Fruit fly (Drosophila melanogaster) ovary, adult (tissue): Measurements from ENCODE around the gene eyg.

ENCODE experiments used
- CG17801 ChIP-seq: fragments of 200-800 bp; optimal IDR thresholded peaks from 2 replicates; lab custom pipeline; 2019; ENCODE audit warnings: missing biosample characterization, mild to moderate bottlenecking, missing genetic modification characterization, moderate library complexity; ENCODE audit not compliant: partially characterized antibody

The eyg gene

DNA sequence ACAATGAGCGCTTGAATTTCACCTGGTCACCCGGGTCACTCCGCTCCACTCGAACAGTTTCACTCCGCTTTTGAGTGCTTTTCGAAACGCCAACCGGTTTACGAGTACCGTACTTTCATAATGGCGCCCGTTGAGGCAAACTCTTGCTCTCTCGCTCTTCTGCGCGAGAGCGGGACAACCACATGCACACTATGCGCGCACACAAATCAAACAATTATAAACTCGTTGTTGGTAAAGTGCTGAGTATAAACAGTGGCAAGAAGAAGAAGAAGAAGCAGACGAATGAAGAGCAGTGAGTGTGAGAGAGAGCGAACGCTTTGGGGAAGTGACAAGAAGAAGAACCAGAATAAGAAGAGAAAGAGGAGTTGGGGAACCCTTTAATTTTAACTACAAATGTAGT lies at the start of gene eyg:
Gene eyg, minus strand, starts transcription at position 6 of the 400 bp plus-strand sequence.
- no peak for TF ChIP-seq CG17801

DNA sequence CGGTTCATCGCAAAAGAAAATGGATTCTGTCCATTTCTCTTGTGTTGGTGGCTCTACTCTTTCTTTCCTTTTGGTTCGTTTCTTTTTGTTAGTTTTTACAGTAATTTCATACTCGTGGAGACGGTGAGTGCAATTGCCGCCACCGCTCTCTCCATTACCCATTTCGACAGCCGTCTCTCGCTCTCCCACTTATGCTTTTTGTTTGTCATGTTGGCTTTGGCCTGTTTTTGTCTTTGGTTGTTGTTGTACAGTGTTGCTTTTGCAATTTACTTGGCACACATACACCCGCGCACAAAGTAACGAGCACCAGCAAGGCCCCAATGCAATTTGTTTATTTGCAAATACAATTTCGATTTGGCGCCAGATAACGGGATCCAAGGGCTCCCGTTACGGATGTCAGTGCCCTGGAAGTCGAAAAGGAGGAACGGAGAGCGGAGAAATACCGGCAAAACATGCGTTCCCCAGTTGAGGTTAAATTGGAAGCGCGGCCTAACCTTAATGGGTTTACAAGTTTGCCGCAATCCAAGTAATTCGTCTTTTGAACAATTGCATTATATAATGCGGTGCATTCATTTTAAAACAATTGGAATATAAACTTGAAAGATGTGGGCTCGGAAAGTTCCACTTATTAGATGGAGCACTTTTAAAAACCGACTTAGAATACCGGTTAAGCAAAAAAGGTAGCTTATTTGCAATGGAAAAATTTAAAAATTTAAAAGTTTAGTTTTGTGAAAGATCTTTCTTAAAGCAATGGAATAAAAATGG lies 48.1 kb upstream of the eyg start:
- peak; percentile 72 for TF ChIP-seq CG17801

DNA sequence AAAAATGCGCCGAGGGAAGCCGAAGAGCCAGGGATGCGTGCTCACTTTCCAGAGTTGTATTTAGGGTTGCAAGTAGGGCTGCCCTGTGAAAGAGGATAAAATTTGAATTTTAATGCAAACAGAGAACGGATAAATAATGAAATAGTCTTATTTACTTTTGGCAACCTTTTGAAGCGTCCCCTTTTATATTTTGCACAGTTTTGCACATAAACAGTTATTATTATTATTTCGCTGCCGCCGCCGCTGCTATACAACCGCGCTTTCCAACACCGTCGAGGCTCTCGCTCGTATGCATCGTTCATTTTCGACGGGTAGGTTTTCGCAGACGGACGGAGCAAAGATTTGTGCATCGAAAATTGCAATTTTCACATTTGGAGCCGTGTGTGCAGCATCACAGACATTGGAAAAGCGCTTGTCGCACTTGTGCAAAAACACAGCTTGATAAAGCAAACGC lies 47.0 kb upstream of the eyg start, which contains the start of the genes sti and tral:
Gene sti, minus strand, starts transcription at position 54 of the 454 bp plus-strand sequence.
Gene tral, plus strand, starts transcription at position 298 of the 454 bp plus-strand sequence.
- peak; percentile 82 for TF ChIP-seq CG17801

DNA sequence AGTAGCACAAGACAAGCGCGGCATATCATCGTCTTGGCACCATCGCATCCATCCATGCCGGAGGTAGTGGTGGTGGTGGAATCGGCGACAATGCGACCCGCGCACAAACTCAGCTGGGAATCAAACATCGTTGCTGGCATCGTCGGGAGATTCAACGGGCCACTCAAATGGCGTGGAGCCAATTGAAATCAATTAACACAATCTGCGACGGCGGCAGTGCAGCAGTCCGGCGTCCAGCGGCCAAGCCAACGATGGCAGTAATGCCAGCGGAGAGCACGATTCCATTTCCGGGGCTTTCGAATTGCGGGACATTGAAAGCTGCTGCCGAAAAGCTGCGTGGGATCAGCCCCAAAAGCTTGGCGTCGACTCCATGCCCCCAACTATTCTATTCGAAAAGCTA lies 39.8 kb upstream of the eyg start, which contains the start of gene CG10654:
Gene CG10654, minus strand, starts transcription at position 270 of the 400 bp plus-strand sequence.
- no peak for TF ChIP-seq CG17801

DNA sequence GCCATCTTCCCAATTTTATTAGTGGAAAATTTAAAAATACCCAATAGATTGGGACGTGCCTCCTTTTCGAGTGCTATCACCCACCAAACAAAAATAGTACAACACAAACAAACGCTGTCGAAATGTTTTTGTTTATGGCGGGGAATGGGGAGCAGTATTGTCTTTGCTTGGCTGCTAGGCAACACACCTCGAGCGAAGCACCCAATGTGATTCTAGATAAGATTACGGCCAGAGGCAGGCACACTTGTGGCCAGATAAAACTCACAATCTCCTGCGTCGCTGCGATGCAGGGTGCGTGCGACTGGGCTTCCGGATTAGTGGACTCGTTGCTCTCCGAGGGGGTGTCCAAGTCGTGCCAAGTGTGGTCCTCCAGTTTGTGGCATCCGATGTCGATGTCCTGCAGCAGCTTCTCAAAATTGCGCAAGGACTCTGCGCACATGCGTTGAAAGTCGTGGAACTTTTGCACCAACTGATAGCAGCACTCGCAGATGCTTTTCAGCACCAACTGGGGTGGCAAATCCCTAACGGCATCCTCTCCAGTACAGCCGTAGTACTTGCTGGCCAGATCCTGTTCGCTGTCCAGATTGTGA lies 39.2 kb upstream of the eyg start:
- no peak for TF ChIP-seq CG17801

DNA sequence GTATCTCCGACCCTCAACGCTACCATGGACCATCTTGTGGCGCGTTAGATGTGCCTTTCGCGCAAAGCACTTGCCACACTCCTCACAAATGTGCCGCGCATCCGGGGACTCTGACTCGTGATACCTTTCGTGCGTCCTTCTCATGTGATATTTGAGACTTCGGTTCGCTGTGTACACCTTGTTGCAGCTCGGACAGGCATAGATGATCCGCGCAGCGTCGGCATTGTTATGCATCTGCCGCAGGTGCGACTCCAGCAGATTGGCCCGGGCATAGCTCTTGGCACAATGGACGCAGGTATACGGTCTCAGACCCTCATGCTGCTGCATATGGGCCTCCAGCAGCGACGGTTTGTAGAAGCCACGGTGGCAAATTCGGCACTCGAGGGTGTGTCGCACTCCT lies 38.2 kb upstream of the eyg start:
- TF ChIP-seq CG17801 = no peak

DNA sequence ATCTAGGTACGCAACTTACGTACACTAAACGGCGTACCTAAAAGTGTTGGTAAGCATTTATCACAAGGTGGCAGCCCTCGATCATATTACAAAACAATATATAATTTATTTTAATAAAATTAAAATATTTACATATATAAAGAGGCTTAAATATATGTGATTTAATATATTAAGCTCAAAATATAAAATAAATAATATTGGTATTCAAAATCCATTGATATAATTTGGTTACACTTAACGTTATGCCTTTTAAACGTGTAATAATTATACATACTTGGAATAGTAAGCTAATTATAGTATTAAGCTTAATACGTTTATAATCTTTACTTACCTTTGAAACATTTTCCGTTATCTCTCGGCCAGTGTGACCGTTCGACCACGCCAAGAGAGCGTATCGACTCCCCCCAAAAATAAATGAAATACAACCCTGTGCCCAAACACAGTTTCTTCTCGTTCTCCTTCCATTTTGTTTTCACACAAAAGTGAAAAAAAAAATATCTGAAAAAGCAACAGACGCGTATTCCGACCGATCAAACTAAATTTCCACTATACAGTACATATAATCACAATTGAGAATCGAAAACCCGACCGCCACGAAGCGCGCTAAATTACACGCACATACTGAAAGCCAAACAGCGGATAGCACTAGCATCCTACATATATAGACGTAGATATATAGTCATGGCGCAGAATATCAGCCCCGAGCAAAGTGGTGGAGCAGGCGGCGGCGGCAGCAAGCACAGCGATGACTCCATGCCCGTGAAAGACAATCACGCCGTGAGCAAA lies 36.2 kb upstream of the eyg start, which contains the start of the genes CG10646 and vih:
Gene CG10646, minus strand, starts transcription at position 30 of the 786 bp plus-strand sequence.
Gene vih, plus strand, starts transcription at position 428 of the 786 bp plus-strand sequence.
- TF ChIP-seq CG17801 = peak; percentile 35

DNA sequence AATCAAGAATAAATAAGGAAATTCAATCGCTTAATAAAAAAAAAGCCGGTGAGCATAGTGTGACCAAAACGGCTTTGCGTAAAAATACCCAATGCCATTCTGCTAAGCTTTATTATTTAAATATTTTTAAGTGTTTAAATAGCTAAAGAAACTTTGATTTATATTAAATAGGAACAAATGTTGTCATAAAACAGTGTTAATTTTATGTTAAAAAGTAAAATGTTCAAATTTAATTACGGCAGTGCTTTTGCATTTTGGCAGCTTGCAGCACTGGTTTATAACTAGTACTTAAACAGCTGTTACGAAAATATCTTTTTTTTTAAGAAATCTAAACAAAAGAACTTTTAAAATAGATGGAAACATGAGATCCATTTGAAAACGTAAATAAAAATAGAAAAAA lies 33.4 kb upstream of the eyg start, which contains the start of the genes CG10638 and CG10681:
Gene CG10638, minus strand, starts transcription at position 63 of the 400 bp plus-strand sequence.
Gene CG10681, plus strand, starts transcription at position 265 of the 400 bp plus-strand sequence.
- TF ChIP-seq CG17801 = peak; percentile 80

DNA sequence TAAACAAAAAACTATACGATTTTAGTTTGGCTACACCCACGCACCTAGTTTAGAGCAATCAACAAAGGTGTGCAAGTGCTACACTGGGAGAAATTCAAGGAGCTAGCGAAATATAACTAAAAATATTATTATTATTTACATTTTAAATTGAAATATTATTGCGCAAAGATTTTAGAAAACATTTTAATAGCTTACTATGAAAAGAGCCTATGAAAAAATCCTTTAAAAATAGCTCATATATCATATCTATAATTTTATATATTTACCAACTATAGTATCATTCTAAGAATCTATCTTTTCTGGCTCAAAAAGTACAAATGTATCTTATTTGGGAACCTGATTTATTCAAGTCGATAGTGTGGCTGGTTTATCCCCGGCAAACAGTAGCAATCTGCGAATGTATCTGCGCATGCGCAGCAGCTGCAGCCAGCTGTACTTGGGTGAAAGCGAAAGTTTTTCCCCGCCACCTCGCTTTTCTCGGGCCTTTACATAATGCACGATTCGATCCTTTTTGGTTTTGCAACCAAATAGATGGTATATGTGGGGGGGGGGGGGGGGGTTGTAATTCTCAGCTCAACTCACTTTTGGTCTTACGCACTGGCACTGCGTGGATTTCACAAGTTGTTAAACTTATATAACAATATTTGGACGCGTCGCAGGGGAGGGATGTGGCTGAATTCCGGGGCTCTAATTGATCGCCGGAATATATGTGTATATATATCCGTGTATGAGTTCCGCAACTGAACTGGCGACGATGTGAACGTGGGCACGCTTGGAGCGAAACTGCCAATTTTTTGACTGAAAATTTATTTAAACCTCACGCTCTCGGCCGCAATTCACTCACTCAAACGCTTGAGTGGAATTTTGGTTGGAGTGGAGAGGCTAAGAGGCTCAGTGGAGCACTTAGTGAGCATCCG lies 28.9 kb upstream of the eyg start, which contains the start of gene CG10657:
Gene CG10657, minus strand, starts transcription at position 789 of the 917 bp plus-strand sequence.
- no peak for TF ChIP-seq CG17801

DNA sequence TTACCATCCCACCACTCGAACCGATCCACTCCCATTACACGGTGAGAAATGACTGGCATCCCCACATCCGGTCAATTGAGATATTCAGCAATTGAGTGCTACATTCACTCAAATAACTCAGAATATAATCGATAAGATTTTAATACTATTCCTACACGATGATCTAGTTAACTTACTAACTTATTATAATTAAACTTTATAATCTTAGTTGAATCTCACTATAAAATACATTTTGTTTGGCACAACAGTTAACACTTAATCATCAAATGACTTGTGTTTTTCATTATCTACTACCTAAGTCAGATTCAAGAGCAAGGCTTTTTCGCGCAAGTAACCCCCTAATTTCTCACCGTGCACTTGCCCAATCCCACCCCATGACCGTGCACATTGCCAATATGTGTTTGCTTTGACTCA lies 27.5 kb upstream of the eyg start:
- TF ChIP-seq CG17801 = no peak

DNA sequence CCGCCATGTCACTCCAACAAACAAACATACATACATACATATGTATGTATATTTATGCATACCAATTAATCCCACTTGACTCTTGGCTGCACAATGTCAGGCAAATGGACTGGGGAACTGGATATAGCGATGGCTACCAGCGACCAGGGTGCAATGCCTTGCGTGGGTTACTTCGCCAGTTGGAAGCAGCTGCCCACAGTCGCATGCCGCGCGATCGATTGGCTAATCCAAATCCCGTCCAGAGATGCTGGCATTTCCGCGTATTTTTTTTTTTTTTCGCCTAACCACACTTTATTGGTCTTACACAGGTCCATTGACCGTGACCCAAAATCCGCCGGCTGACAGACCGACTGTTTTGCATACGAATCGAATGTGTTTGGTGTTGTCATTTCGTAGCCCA lies 26.5 kb upstream of the eyg start:
- TF ChIP-seq CG17801 = no peak

DNA sequence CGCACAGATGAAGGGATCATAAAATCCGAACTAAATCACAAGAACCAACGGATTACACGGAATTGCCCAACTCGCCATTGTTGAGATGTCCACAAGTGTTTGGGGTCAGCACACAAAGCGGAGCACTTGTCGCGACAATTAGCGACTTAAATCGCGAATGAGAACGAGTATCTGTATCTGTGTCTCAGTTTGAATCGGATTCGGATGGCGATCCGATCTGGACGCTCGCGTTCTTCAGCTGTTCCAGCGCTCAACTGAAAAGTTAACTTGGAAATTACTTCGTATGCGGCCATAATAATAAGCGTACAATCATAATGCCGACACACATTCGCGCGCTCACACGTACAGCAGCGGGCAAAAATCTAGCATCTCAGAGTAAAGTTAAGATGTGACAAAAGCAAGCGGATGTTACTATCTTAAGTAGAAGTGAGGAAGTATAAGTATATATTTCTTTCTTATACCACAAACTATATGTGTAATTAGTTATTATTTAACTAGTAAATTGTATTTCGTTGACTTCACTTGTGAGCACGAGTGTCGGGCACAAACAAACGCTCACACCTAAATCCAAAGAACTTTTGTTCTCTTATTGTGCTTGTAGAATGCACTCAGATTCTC lies 22.7 kb upstream of the eyg start, which contains the start of gene CG10660:
Gene CG10660, minus strand, starts transcription at position 259 of the 618 bp plus-strand sequence.
- peak; percentile 86 for TF ChIP-seq CG17801

DNA sequence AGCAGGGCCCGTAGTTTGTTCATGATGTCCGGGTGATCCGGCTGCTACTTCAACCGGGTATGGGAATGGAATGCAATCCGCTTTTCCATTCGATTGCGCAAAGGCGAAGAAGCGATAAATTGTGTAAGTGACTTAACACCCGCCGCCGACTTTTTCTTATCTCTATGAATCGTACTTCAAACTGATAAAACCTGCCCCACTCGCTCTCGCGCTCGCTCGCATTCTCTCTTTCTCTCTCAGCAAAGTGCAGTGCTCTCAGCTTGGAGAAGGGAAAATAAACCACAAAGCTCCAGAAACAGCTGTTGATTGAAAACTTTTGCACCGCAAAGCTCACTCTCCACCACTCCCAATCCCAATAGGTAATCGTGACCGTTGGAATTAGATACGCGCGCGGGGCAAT lies 22.1 kb upstream of the eyg start:
- no peak for TF ChIP-seq CG17801

DNA sequence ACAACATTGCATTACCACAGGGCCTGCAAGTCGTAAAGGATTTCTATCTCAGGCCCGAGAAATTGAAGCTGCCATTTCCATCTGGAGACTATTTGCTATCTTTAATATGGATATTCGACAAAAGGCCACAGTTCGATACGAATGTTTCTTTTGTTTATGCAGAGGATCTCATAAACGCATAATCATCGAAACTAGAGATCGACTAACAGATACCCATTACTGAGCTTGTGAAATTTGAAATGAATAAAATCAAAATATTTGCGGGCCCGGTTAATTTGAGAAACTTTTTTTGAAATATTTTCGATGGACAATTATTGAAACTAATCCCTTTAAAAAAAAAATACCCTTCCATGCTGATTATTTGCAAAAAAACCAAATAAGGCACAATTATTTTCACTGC lies 18.4 kb upstream of the eyg start:
- TF ChIP-seq CG17801 = no peak

DNA sequence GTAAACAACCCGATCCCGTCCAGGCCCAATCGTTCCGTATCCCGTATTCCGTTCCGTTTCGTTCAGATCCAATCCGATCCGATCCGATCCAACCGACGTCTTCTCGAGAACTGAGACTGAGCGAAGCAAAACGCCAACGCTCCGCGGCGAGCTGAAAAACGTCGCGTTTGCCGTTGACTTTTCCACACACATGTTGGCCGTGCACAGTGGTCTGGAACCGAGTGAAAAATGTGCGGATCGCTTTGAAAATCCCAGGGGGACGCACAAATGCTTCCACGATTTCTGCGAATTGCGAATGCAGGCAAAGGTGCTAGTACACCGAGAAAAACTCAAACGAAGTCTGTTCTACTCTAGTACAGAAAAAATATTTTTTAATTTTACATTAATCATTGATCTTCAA lies 17.1 kb upstream of the eyg start, which contains the start of gene CG10663:
Gene CG10663, minus strand, starts transcription at position 88 of the 400 bp plus-strand sequence.
- no peak for TF ChIP-seq CG17801
